Fruit fly (Drosophila melanogaster) whole organism: ENCODE results near the gene sdt.

Experiments used
- EcR ChIP-seq, 2 experiments: fragments of >200 bp; optimal IDR thresholded peaks; 2 replicates each; lab custom pipeline; 2017; ENCODE audit warnings: missing biosample characterization in 2 of 2, missing genetic modification characterization in 2 of 2, missing genetic modification reagents in 2 of 2
- pan ChIP-seq: fragments of >200 bp; optimal IDR thresholded peaks from 2 replicates; lab custom pipeline; 2017
- psq ChIP-seq: fragments of >200 bp; optimal IDR thresholded peaks from 2 replicates; lab custom pipeline; 2017
- usp ChIP-seq: fragments of >200 bp; optimal IDR thresholded peaks from 2 replicates; lab custom pipeline; 2017; ENCODE audit warnings: missing biosample characterization, missing genetic modification characterization, mixed read lengths

dm6 chrX:8207054-8207453, 28.7 kb downstream of the sdt start:
- TF ChIP-seq EcR (GFP tag; optimal IDR thresholded peaks at IDR 0.05; lab: Kevin White, UChicago) (no peak), psq (lab: Kevin White, UChicago) (no peak), usp (GFP tag; lab: Kevin White, UChicago) (no peak), pan (no peak)
